Worm (Caenorhabditis elegans) whole organism, early embryonic: ENCODE data around the gene srd-15.

Source experiments
- F13C5.2 ChIP-seq: sonication (generic microtip); optimal IDR thresholded peaks from 2 replicates; lab custom pipeline; 2017; ENCODE audit warnings: mild to moderate bottlenecking, missing genetic modification characterization, inconsistent platforms, missing compliant biosample characterization
- ama-1 ChIP-seq: fragments of 150-350 bp; optimal IDR thresholded peaks from 2 replicates; lab custom pipeline; 2014
- ceh-36 ChIP-seq: sonication (generic microtip); optimal IDR thresholded peaks from 2 replicates; lab custom pipeline; 2016; ENCODE audit warnings: missing genetic modification characterization, inconsistent platforms, missing compliant biosample characterization

ce11 chrV:5951133-5951532, 45.0 kb upstream of the srd-15 start, which contains the start of gene M03F8.1:
- no peak for TF ChIP-seq F13C5.2 (tag; lab: Kevin White, UChicago)
- no peak for TF ChIP-seq ceh-36
- TF ChIP-seq ama-1 (lab: Kevin White, UChicago): no peak
